Fruit fly (Drosophila melanogaster) whole organism, embryonic: ENCODE data around the gene CG8149.

Experiments
- Awh ChIP-seq: fragments of 200-800 bp; sonication (Bioruptor generic); IDR thresholded peaks from 2 replicates; pipeline ENCODE4, ENCODE4 v1.3.6; 2022; ENCODE audit warnings: missing biosample characterization, missing genetic modification characterization
- B-H1 ChIP-seq: fragments of 200-800 bp; sonication (Bioruptor generic); IDR thresholded peaks from 3 replicates; pipeline ENCODE4 v1.3.6; 2022; ENCODE audit warnings: missing biosample characterization, missing genetic modification characterization
- CG10274 ChIP-seq: fragments of 200-800 bp; sonication (Bioruptor generic); optimal IDR thresholded peaks from 3 replicates; lab custom pipeline; 2017; ENCODE audit warnings: missing biosample characterization, mild to moderate bottlenecking, missing genetic modification characterization
- CG10565 ChIP-seq: fragments of 200-800 bp; sonication (Bioruptor generic); optimal IDR thresholded peaks from 3 replicates; lab custom pipeline; 2016; ENCODE audit warnings: missing biosample characterization, mild to moderate bottlenecking, missing genetic modification characterization
- CG11085 ChIP-seq: fragments of 200-800 bp; sonication (Bioruptor generic); IDR thresholded peaks from 2 replicates; pipeline ENCODE4 v1.3.6; 2022; ENCODE audit warnings: missing biosample characterization, missing genetic modification characterization
- CG11723 ChIP-seq: fragments of 200-800 bp; sonication (Bioruptor generic); optimal IDR thresholded peaks from 2 replicates; lab custom pipeline; 2017; ENCODE audit warnings: missing biosample characterization, mild to moderate bottlenecking, missing genetic modification characterization
- CG12104 ChIP-seq: fragments of 200-800 bp; sonication (Bioruptor generic); optimal IDR thresholded peaks from 3 replicates; lab custom pipeline; 2016; ENCODE audit warnings: missing biosample characterization, missing genetic modification characterization
- CG1602 ChIP-seq: fragments of 200-800 bp; sonication (Bioruptor generic); optimal IDR thresholded peaks from 3 replicates; lab custom pipeline; 2016; ENCODE audit warnings: missing biosample characterization, missing genetic modification characterization
- CG17802 ChIP-seq: fragments of 200-800 bp; sonication (Bioruptor generic); optimal IDR thresholded peaks from 2 replicates; lab custom pipeline; 2018; ENCODE audit warnings: missing biosample characterization, mild to moderate bottlenecking, missing genetic modification characterization, moderate library complexity
- CG30020 ChIP-seq: fragments of 200-800 bp; optimal IDR thresholded peaks from 2 replicates; lab custom pipeline; 2019; ENCODE audit warnings: missing biosample characterization, mild to moderate bottlenecking, missing genetic modification characterization, moderate library complexity
- CG31388 ChIP-seq: fragments of 200-800 bp; sonication (Bioruptor generic); optimal IDR thresholded peaks from 2 replicates; lab custom pipeline; 2016; ENCODE audit warnings: missing biosample characterization, missing genetic modification characterization
- CG32532 ChIP-seq: fragments of 200-800 bp; sonication (Bioruptor generic); IDR thresholded peaks from 2 replicates; pipeline ENCODE4 v1.3.6; 2022; ENCODE audit warnings: missing biosample characterization, missing genetic modification characterization
- CG6689 ChIP-seq: fragments of 200-800 bp; sonication (Bioruptor generic); IDR thresholded peaks from 2 replicates; pipeline ENCODE4 v1.3.6; 2022; ENCODE audit warnings: missing biosample characterization, missing genetic modification characterization
- CG7372 ChIP-seq: fragments of 200-800 bp; sonication (Bioruptor generic); IDR thresholded peaks from 2 replicates; pipeline ENCODE4 v1.3.6; 2022; ENCODE audit warnings: missing biosample characterization, missing genetic modification characterization
- CG7839 ChIP-seq: fragments of 200-800 bp; sonication (Bioruptor generic); optimal IDR thresholded peaks from 3 replicates; lab custom pipeline; 2018; ENCODE audit warnings: missing biosample characterization, mild to moderate bottlenecking, missing genetic modification characterization, moderate library complexity
- CG8944 ChIP-seq: fragments of 200-800 bp; sonication (Bioruptor generic); optimal IDR thresholded peaks from 3 replicates; lab custom pipeline; 2016; ENCODE audit warnings: missing biosample characterization, missing genetic modification characterization
- Camta ChIP-seq: fragments of 200-800 bp; sonication (Bioruptor generic); optimal IDR thresholded peaks from 2 replicates; lab custom pipeline; 2016; ENCODE audit warnings: missing biosample characterization, missing genetic modification characterization
- Deaf1 ChIP-seq: fragments of 200-800 bp; optimal IDR thresholded peaks from 3 replicates; lab custom pipeline; 2019; ENCODE audit warnings: missing biosample characterization, mild to moderate bottlenecking, missing genetic modification characterization, moderate library complexity
- Dll ChIP-seq: fragments of 200-800 bp; sonication (Bioruptor generic); IDR thresholded peaks from 4 replicates; pipeline ENCODE4 v1.3.6; 2022; ENCODE audit warnings: missing biosample characterization, missing genetic modification characterization; ENCODE audit not compliant: partially characterized antibody
- Doc3 ChIP-seq: fragments of 200-800 bp; sonication (Bioruptor generic); IDR thresholded peaks from 3 replicates; pipeline ENCODE4 v1.3.6; 2022; ENCODE audit warnings: missing biosample characterization, missing genetic modification characterization; ENCODE audit not compliant: partially characterized antibody
- Gsc ChIP-seq: fragments of 200-800 bp; sonication (Bioruptor generic); IDR thresholded peaks from 2 replicates; pipeline ENCODE4 v1.3.6; 2022; ENCODE audit warnings: missing biosample characterization, missing genetic modification characterization
- H15 ChIP-seq: fragments of 200-800 bp; sonication (Bioruptor generic); IDR thresholded peaks from 3 replicates; pipeline ENCODE4 v1.3.6; 2022; ENCODE audit warnings: missing biosample characterization, missing genetic modification characterization
- Hsf ChIP-seq: fragments of 200-800 bp; sonication (Bioruptor generic); optimal IDR thresholded peaks from 3 replicates; lab custom pipeline; 2016; ENCODE audit warnings: missing biosample characterization, missing genetic modification characterization
- Med ChIP-seq: fragments of 200-800 bp; sonication (Bioruptor generic); peaks from one replicate; lab custom pipeline; 2016; ENCODE audit warnings: missing biosample characterization, missing genetic modification characterization, mild to moderate bottlenecking, inconsistent platforms, moderate library complexity
- Oaz ChIP-seq: fragments of 200-800 bp; sonication (Bioruptor generic); IDR thresholded peaks from 2 replicates; pipeline ENCODE4 v1.3.6; 2022; ENCODE audit warnings: missing biosample characterization, missing genetic modification characterization
- Opbp ChIP-seq: fragments of 200-800 bp; sonication (Bioruptor generic); IDR thresholded peaks from 3 replicates; pipeline ENCODE4 v1.3.6; 2022; ENCODE audit warnings: missing biosample characterization, missing genetic modification characterization; ENCODE audit not compliant: partially characterized antibody
- Rfx ChIP-seq: fragments of 200-800 bp; sonication (Bioruptor generic); IDR thresholded peaks from 2 replicates; pipeline ENCODE4 v1.3.6; 2022; ENCODE audit warnings: missing biosample characterization, missing genetic modification characterization
- Spps ChIP-seq: fragments of 200-800 bp; sonication (Bioruptor generic); optimal IDR thresholded peaks from 2 replicates; lab custom pipeline; 2018; ENCODE audit warnings: missing biosample characterization, mild to moderate bottlenecking, missing genetic modification characterization
- Vsx1 ChIP-seq: fragments of 200-800 bp; sonication (Bioruptor generic); optimal IDR thresholded peaks from 2 replicates; lab custom pipeline; 2017; ENCODE audit warnings: missing biosample characterization, mild to moderate bottlenecking, missing genetic modification characterization, missing genetic modification reagents
- ac ChIP-seq: fragments of 200-800 bp; sonication (Bioruptor generic); optimal IDR thresholded peaks from 3 replicates; lab custom pipeline; 2017; ENCODE audit warnings: missing biosample characterization, mild to moderate bottlenecking, missing genetic modification characterization
- ap ChIP-seq: fragments of 200-800 bp; sonication (Bioruptor generic); IDR thresholded peaks from 2 replicates; pipeline ENCODE4 v1.3.6; 2022; ENCODE audit warnings: missing biosample characterization, missing genetic modification characterization
- ash1 ChIP-seq: fragments of 200-800 bp; sonication (Bioruptor generic); optimal IDR thresholded peaks from 2 replicates; lab custom pipeline; 2018; ENCODE audit warnings: missing biosample characterization, mild to moderate bottlenecking, missing genetic modification characterization
- bsh ChIP-seq, 2 experiments: fragments of 200-800 bp; sonication (Bioruptor generic); optimal IDR thresholded peaks; 2 replicates each; lab custom pipeline; 2017 to 2018; ENCODE audit warnings: mild to moderate bottlenecking in 2 of 2, missing biosample characterization in 2 of 2, missing genetic modification characterization in 2 of 2, moderate library complexity in 1 of 2
- cg ChIP-seq: fragments of 200-800 bp; sonication (Bioruptor generic); optimal IDR thresholded peaks from 3 replicates; lab custom pipeline; 2019; ENCODE audit warnings: missing biosample characterization, mild to moderate bottlenecking, missing genetic modification characterization, moderate library complexity
- chinmo ChIP-seq: fragments of 200-800 bp; sonication (Bioruptor generic); IDR thresholded peaks from 4 replicates; pipeline ENCODE4 v1.3.6; 2022; ENCODE audit warnings: missing biosample characterization, missing genetic modification characterization; ENCODE audit not compliant: partially characterized antibody
- emc ChIP-seq: fragments of 200-800 bp; sonication (Bioruptor generic); optimal IDR thresholded peaks from 2 replicates; lab custom pipeline; 2016; ENCODE audit warnings: missing biosample characterization, missing genetic modification characterization
- ems ChIP-seq: fragments of 200-800 bp; sonication (Bioruptor generic); optimal IDR thresholded peaks from 3 replicates; lab custom pipeline; 2016; ENCODE audit warnings: missing biosample characterization, missing genetic modification characterization
- grn ChIP-seq: fragments of 200-800 bp; sonication (Bioruptor generic); optimal IDR thresholded peaks from 3 replicates; lab custom pipeline; 2017; ENCODE audit warnings: missing biosample characterization, missing genetic modification characterization
- hbn ChIP-seq: fragments of 200-800 bp; sonication (Bioruptor generic); IDR thresholded peaks from 2 replicates; pipeline ENCODE4 v1.3.6; 2022; ENCODE audit warnings: missing biosample characterization, missing genetic modification characterization; ENCODE audit not compliant: partially characterized antibody
- inv ChIP-seq: fragments of 200-800 bp; sonication (Bioruptor generic); IDR thresholded peaks from 2 replicates; pipeline ENCODE4 v1.3.6; 2022; ENCODE audit warnings: missing biosample characterization, missing genetic modification characterization; ENCODE audit not compliant: partially characterized antibody
- jigr1 ChIP-seq: fragments of 200-800 bp; sonication (Bioruptor generic); IDR thresholded peaks from 3 replicates; pipeline ENCODE4 v1.3.6; 2022; ENCODE audit warnings: missing biosample characterization, missing genetic modification characterization
- kah ChIP-seq: fragments of 200-800 bp; sonication (Bioruptor generic); optimal IDR thresholded peaks from 2 replicates; lab custom pipeline; 2018; ENCODE audit warnings: missing biosample characterization, mild to moderate bottlenecking, missing genetic modification characterization
- lilli ChIP-seq: fragments of 200-800 bp; sonication (Bioruptor generic); optimal IDR thresholded peaks from 3 replicates; lab custom pipeline; 2016; ENCODE audit warnings: missing biosample characterization, missing genetic modification characterization
- luna ChIP-seq: fragments of 200-800 bp; sonication (Bioruptor generic); optimal IDR thresholded peaks from 2 replicates; lab custom pipeline; 2016; ENCODE audit warnings: missing biosample characterization, missing genetic modification characterization
- phol ChIP-seq: fragments of 200-800 bp; sonication (Bioruptor generic); optimal IDR thresholded peaks from 3 replicates; lab custom pipeline; 2018; ENCODE audit warnings: missing biosample characterization, mild to moderate bottlenecking, missing genetic modification characterization, moderate library complexity
- pita ChIP-seq: fragments of 200-800 bp; sonication (Bioruptor generic); optimal IDR thresholded peaks from 2 replicates; lab custom pipeline; 2017; ENCODE audit warnings: missing biosample characterization, mild to moderate bottlenecking, missing genetic modification characterization
- sim ChIP-seq: fragments of 200-800 bp; sonication (Bioruptor generic); IDR thresholded peaks from 2 replicates; pipeline ENCODE4 v1.3.6; 2022; ENCODE audit warnings: missing biosample characterization, missing genetic modification characterization
- ssp ChIP-seq: fragments of 200-800 bp; sonication (Bioruptor generic); IDR thresholded peaks from 2 replicates; pipeline ENCODE4 v1.3.6; 2022; ENCODE audit warnings: missing biosample characterization, missing genetic modification characterization
- trh ChIP-seq: fragments of 200-800 bp; sonication (Bioruptor generic); optimal IDR thresholded peaks from 2 replicates; lab custom pipeline; 2016; ENCODE audit warnings: missing biosample characterization, missing genetic modification characterization
- ttk ChIP-seq: fragments of 200-800 bp; sonication (Bioruptor generic); IDR thresholded peaks from 2 replicates; pipeline ENCODE4 v2.1.2; 2022; ENCODE audit warnings: missing biosample characterization, missing genetic modification characterization
- usp ChIP-seq: fragments of >200 bp; optimal IDR thresholded peaks from 2 replicates; lab custom pipeline; 2017; ENCODE audit warnings: missing biosample characterization, missing genetic modification characterization

The CG8149 gene

DNA sequence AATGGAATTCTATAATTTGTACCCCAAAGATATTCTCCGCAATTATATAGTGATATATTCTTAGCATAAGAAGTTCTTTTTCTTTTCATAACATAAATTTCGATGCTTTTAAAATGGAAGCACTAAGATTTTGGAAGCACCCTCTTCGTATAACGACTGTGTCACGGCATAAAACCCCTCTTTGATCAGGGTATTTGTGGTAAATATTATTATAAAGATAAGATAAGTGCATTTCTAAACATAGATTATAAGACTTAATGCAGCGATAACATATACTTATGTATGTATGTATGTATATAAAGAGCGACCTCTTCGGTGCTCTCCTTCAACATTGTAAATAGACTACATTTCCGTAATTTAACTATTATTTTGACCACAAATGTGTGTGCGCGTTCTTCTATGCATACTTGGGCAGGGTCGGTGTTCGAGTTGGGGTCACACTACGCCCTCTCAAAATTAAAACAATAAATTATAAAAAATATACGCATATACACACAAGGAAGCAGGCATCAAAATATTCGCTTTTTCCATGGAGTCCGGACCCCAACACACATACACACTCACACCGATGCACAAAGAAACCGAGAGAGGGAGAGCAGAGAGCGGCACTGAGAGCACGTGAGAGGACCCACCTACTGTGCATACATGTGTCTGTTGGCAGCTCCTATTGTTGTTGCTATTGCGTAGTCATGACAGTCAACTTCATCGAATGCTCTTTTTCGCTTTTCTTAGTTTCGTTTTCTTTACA is 46.0 kb downstream of the CG8149 start (continued):
- TF ChIP-seq CG1602 (GFP tag; lab: Kevin White, UChicago) (no peak), trh (GFP tag; lab: Kevin White, UChicago) (no peak), ttk (GFP tag; lab: Robert Waterston, UW) (no peak), CG30020 (no peak), CG10565 (GFP tag; lab: Kevin White, UChicago) (no peak), hbn (no peak), Deaf1 (no peak), chinmo (no peak), cg (GFP tag; lab: Kevin White, UChicago) (peak; percentile 95), Oaz (no peak), CG17802 (tag; lab: Kevin White, UChicago) (no peak), Camta (no peak), Dll (GFP tag; lab: Robert Waterston, UW) (no peak), CG10274 (GFP tag; lab: Kevin White, UChicago) (no peak), CG8944 (GFP tag; lab: Kevin White, UChicago) (no peak), Hsf (GFP tag; lab: Kevin White, UChicago) (no peak), grn (GFP tag; lab: Kevin White, UChicago) (peak; percentile 50), H15 (GFP tag; lab: Robert Waterston, UW) (no peak), ems (no peak), ash1 (GFP tag; lab: Kevin White, UChicago) (peak; percentile 37), ssp (GFP tag; lab: Robert Waterston, UW) (no peak), pita (GFP tag; lab: Kevin White, UChicago) (no peak), Vsx1 (no peak), CG12104 (no peak), luna (GFP tag; lab: Kevin White, UChicago) (no peak), inv (GFP tag; lab: Robert Waterston, UW) (no peak), CG32532 (GFP tag; lab: Robert Waterston, UW) (no peak), usp (GFP tag; lab: Kevin White, UChicago) (no peak), Doc3 (GFP tag; lab: Robert Waterston, UW) (no peak), jigr1 (no peak), bsh (GFP tag; optimal IDR thresholded peaks at IDR 0.05; lab: Kevin White, UChicago) (peak in 1 of 2 experiments; percentile 16), ac (GFP tag; lab: Kevin White, UChicago) (no peak), Opbp (GFP tag; lab: Robert Waterston, UW) (no peak), lilli (GFP tag; lab: Kevin White, UChicago) (no peak), Rfx (no peak), Awh (GFP tag; lab: Robert Waterston, UW) (no peak), emc (GFP tag; lab: Kevin White, UChicago) (no peak), CG6689 (GFP tag; lab: Robert Waterston, UW) (no peak), Gsc (no peak), kah (GFP tag; lab: Kevin White, UChicago) (peak; percentile 1), B-H1 (GFP tag; lab: Robert Waterston, UW) (no peak), CG11723 (no peak), ap (GFP tag; lab: Robert Waterston, UW) (no peak), sim (GFP tag; lab: Robert Waterston, UW) (no peak), Spps (tag; lab: Kevin White, UChicago) (no peak), CG7839 (tag; lab: Kevin White, UChicago) (no peak), CG7372 (GFP tag; lab: Robert Waterston, UW) (no peak), CG11085 (no peak), CG31388 (no peak), Med (GFP tag; lab: Kevin White, UChicago) (peak; percentile 66), phol (tag; lab: Kevin White, UChicago) (no peak)
